Worm (Caenorhabditis elegans) whole organism, late embryonic: ENCODE results near the gene com-1.
A peak's percentile ranks its signal among the peaks of the same experiment; 100 is the strongest.

Source experiments
- C08G9.2 ChIP-seq: sonication (generic microtip); optimal IDR thresholded peaks from 2 replicates; lab custom pipeline; 2016; ENCODE audit warnings: mild to moderate bottlenecking, missing genetic modification characterization, moderate library complexity, missing compliant biosample characterization
- F13H6.1 ChIP-seq: sonication (generic microtip); optimal IDR thresholded peaks from 2 replicates; lab custom pipeline; 2016; ENCODE audit warnings: missing genetic modification characterization, missing compliant biosample characterization
- T23F11.4 ChIP-seq: fragments of 200-800 bp; sonication (Bioruptor generic); optimal IDR thresholded peaks from 2 replicates; lab custom pipeline; 2018; ENCODE audit warnings: mild to moderate bottlenecking, missing genetic modification characterization, missing compliant biosample characterization
- ceh-14 ChIP-seq: sonication (generic microtip); optimal IDR thresholded peaks from 2 replicates; lab custom pipeline; 2016; ENCODE audit warnings: missing genotype, missing genetic modification characterization, missing compliant biosample characterization
- ceh-18 ChIP-seq: sonication (generic microtip); optimal IDR thresholded peaks from 2 replicates; lab custom pipeline; 2016; ENCODE audit warnings: missing genetic modification characterization, missing compliant biosample characterization
- ceh-19 ChIP-seq: fragments of 200-800 bp; sonication (Bioruptor generic); optimal IDR thresholded peaks from 2 replicates; lab custom pipeline; 2018; ENCODE audit warnings: mild to moderate bottlenecking, missing genetic modification characterization, missing compliant biosample characterization
- ceh-2 ChIP-seq: sonication (generic microtip); optimal IDR thresholded peaks from 2 replicates; lab custom pipeline; 2016; ENCODE audit warnings: missing genotype, missing genetic modification characterization, missing compliant biosample characterization
- ceh-30 ChIP-seq: fragments of 150-350 bp; optimal IDR thresholded peaks from 2 replicates; lab custom pipeline; 2014; ENCODE audit warnings: missing biosample characterization, missing genetic modification characterization
- ceh-31 ChIP-seq: sonication (generic microtip); optimal IDR thresholded peaks from 2 replicates; lab custom pipeline; 2016; ENCODE audit warnings: missing genetic modification characterization, missing compliant biosample characterization
- ceh-34 ChIP-seq: sonication (generic microtip); optimal IDR thresholded peaks from 2 replicates; lab custom pipeline; 2016; ENCODE audit warnings: mild to moderate bottlenecking, missing genetic modification characterization, missing compliant biosample characterization
- ceh-48 ChIP-seq: sonication (generic microtip); optimal IDR thresholded peaks from 2 replicates; lab custom pipeline; 2016; ENCODE audit warnings: missing genetic modification characterization, inconsistent platforms, missing compliant biosample characterization
- ceh-6 ChIP-seq: fragments of 200-800 bp; sonication (Bioruptor generic); optimal IDR thresholded peaks from 2 replicates; lab custom pipeline; 2018; ENCODE audit warnings: mild to moderate bottlenecking, missing genetic modification characterization, missing compliant biosample characterization
- che-1 ChIP-seq: sonication (generic microtip); optimal IDR thresholded peaks from 2 replicates; lab custom pipeline; 2016; ENCODE audit warnings: mild to moderate bottlenecking, missing genetic modification characterization, missing compliant biosample characterization
- dmd-4 ChIP-seq: sonication (generic microtip); optimal IDR thresholded peaks from 2 replicates; lab custom pipeline; 2016; ENCODE audit warnings: borderline replicate concordance, missing genetic modification characterization, missing compliant biosample characterization
- dve-1 ChIP-seq: sonication (generic microtip); optimal IDR thresholded peaks from 2 replicates; lab custom pipeline; 2017; ENCODE audit warnings: antibody characterized with exemption, mild to moderate bottlenecking, missing genetic modification characterization, missing compliant biosample characterization
- elt-4 ChIP-seq: sonication (generic microtip); optimal IDR thresholded peaks from 2 replicates; lab custom pipeline; 2016; ENCODE audit warnings: missing genetic modification characterization, missing compliant biosample characterization
- fax-1 ChIP-seq: sonication (generic microtip); optimal IDR thresholded peaks from 2 replicates; lab custom pipeline; 2016; ENCODE audit warnings: missing genotype, missing genetic modification characterization, missing compliant biosample characterization
- fkh-10 ChIP-seq: fragments of 150-350 bp; optimal IDR thresholded peaks from 2 replicates; lab custom pipeline; 2014; ENCODE audit warnings: missing biosample characterization, missing genetic modification reagents, missing genetic modification characterization
- fkh-6 ChIP-seq: sonication (generic microtip); optimal IDR thresholded peaks from 2 replicates; lab custom pipeline; 2016; ENCODE audit warnings: missing genetic modification characterization, missing compliant biosample characterization
- gmeb-2 ChIP-seq: sonication (generic microtip); optimal IDR thresholded peaks from 2 replicates; lab custom pipeline; 2016; ENCODE audit warnings: missing genetic modification characterization, inconsistent platforms, missing compliant biosample characterization
- hlh-15 ChIP-seq: sonication (generic microtip); optimal IDR thresholded peaks from 2 replicates; lab custom pipeline; 2016; ENCODE audit warnings: missing genetic modification characterization, missing compliant biosample characterization
- hlh-8 ChIP-seq: sonication (generic microtip); optimal IDR thresholded peaks from 2 replicates; lab custom pipeline; 2016; ENCODE audit warnings: missing genotype, missing genetic modification characterization, missing compliant biosample characterization
- lin-11 ChIP-seq: fragments of 200-800 bp; sonication (Bioruptor generic); optimal IDR thresholded peaks from 2 replicates; lab custom pipeline; 2018; ENCODE audit warnings: mild to moderate bottlenecking, missing genetic modification characterization, missing compliant biosample characterization
- mec-3 ChIP-seq: sonication (generic microtip); optimal IDR thresholded peaks from 2 replicates; lab custom pipeline; 2016; ENCODE audit warnings: borderline replicate concordance, missing genetic modification characterization, missing compliant biosample characterization
- nfya-1 ChIP-seq: sonication (generic microtip); optimal IDR thresholded peaks from 2 replicates; lab custom pipeline; 2017; ENCODE audit warnings: missing genetic modification characterization, mild to moderate bottlenecking, missing compliant biosample characterization, antibody characterized with exemption, moderate library complexity
- odd-2 ChIP-seq: sonication (generic microtip); optimal IDR thresholded peaks from 2 replicates; lab custom pipeline; 2017; ENCODE audit warnings: antibody characterized with exemption, mild to moderate bottlenecking, missing genetic modification characterization, missing compliant biosample characterization
- pat-9 ChIP-seq: fragments of 200-800 bp; sonication (Bioruptor generic); optimal IDR thresholded peaks from 2 replicates; lab custom pipeline; 2018; ENCODE audit warnings: mild to moderate bottlenecking, missing genetic modification characterization, moderate library complexity, missing compliant biosample characterization
- pha-4 ChIP-seq: fragments of 150-350 bp; optimal IDR thresholded peaks from 2 replicates; lab custom pipeline; 2018; ENCODE audit warnings: missing biosample characterization, missing genetic modification reagents, missing genetic modification characterization
- ref-2 ChIP-seq: sonication (generic microtip); optimal IDR thresholded peaks from 2 replicates; lab custom pipeline; 2016; ENCODE audit warnings: missing genetic modification characterization, missing compliant biosample characterization
- rnt-1 ChIP-seq: sonication (generic microtip); optimal IDR thresholded peaks from 2 replicates; lab custom pipeline; 2016; ENCODE audit warnings: missing genetic modification characterization, missing compliant biosample characterization
- sdc-2 ChIP-seq: sonication (generic microtip); optimal IDR thresholded peaks from 2 replicates; lab custom pipeline; 2016; ENCODE audit warnings: missing genotype, missing genetic modification characterization, missing compliant biosample characterization
- sox-2 ChIP-seq: fragments of 200-800 bp; sonication (Bioruptor generic); IDR thresholded peaks from 2 replicates; pipeline ENCODE4 v1.3.6; 2022; ENCODE audit warnings: missing genetic modification reagents, missing genetic modification characterization, missing compliant biosample characterization
- tbx-2 ChIP-seq: sonication (generic microtip); optimal IDR thresholded peaks from 2 replicates; lab custom pipeline; 2016; ENCODE audit warnings: missing genetic modification characterization, missing compliant biosample characterization
- unc-42 ChIP-seq: sonication (generic microtip); optimal IDR thresholded peaks from 2 replicates; lab custom pipeline; 2016; ENCODE audit warnings: missing genotype, missing genetic modification characterization, missing compliant biosample characterization
- unc-55 ChIP-seq: sonication (generic microtip); optimal IDR thresholded peaks from 2 replicates; lab custom pipeline; 2017; ENCODE audit warnings: missing biosample characterization, missing genetic modification reagents, missing genetic modification characterization

Gene com-1

ce11 chrIII:10904320-10904961, 8.3 kb downstream of the com-1 start:
- TF ChIP-seq unc-42 (tag; lab: Kevin White, UChicago): no peak
- no peak for TF ChIP-seq T23F11.4 (GFP tag; lab: Kevin White, UChicago)
- TF ChIP-seq dve-1 (tag; lab: Kevin White, UChicago): no peak
- TF ChIP-seq ref-2 (tag; lab: Kevin White, UChicago): no peak
- TF ChIP-seq fkh-6 (tag; lab: Kevin White, UChicago): no peak
- TF ChIP-seq rnt-1 (tag; lab: Kevin White, UChicago): no peak
- TF ChIP-seq sox-2: no peak
- no peak for TF ChIP-seq fkh-10 (GFP tag; lab: Kevin White, UChicago)

ce11 chrIII:10905112-10905511, 8.9 kb downstream of the com-1 start:
- peak; percentile 45 for TF ChIP-seq ceh-31 (tag; lab: Kevin White, UChicago)
- peak; percentile 26 for TF ChIP-seq ceh-14 (tag; lab: Kevin White, UChicago)
- TF ChIP-seq sox-2: no peak
- peak; percentile 35 for TF ChIP-seq nfya-1 (tag; lab: Kevin White, UChicago)
- TF ChIP-seq lin-11 (tag; lab: Kevin White, UChicago): no peak
- no peak for TF ChIP-seq F13H6.1
- TF ChIP-seq unc-42 (tag; lab: Kevin White, UChicago): peak; percentile 68
- peak; percentile 96 for TF ChIP-seq unc-55 (GFP tag; lab: Kevin White, UChicago)

ce11 chrIII:10906325-10906724, 10.2 kb downstream of the com-1 start:
- peak; percentile 9 for TF ChIP-seq tbx-2 (tag; lab: Kevin White, UChicago)
- TF ChIP-seq ceh-48 (tag; lab: Kevin White, UChicago): peak; percentile 27
- no peak for TF ChIP-seq fax-1 (tag; lab: Kevin White, UChicago)
- peak; percentile 87 for TF ChIP-seq ceh-34 (tag; lab: Kevin White, UChicago)
- no peak for TF ChIP-seq C08G9.2 (tag; lab: Kevin White, UChicago)
- peak; percentile 15 for TF ChIP-seq che-1

- TF ChIP-seq hlh-8 (tag; lab: Kevin White, UChicago) (no peak), ceh-2 (tag; lab: Kevin White, UChicago) (no peak), fkh-6 (tag; lab: Kevin White, UChicago) (no peak), ceh-19 (GFP tag; lab: Kevin White, UChicago) (no peak), hlh-15 (tag; lab: Kevin White, UChicago) (no peak), sox-2 (no peak), elt-4 (tag; lab: Kevin White, UChicago) (no peak), che-1 (no peak), pha-4 (no peak), dmd-4 (tag; lab: Kevin White, UChicago) (no peak), ceh-6 (GFP tag; lab: Kevin White, UChicago) (no peak), gmeb-2 (tag; lab: Kevin White, UChicago) (no peak), ceh-30 (tag; lab: Kevin White, UChicago) (no peak), odd-2 (tag; lab: Kevin White, UChicago) (no peak), mec-3 (no peak), C08G9.2 (tag; lab: Kevin White, UChicago) (no peak), pat-9 (tag; lab: Kevin White, UChicago) (no peak), ceh-18 (tag; lab: Kevin White, UChicago) (no peak), sdc-2 (tag; lab: Kevin White, UChicago) (no peak)
Observed at ce11 chrIII:10907678-10908217, 11.6 kb downstream of the com-1 start.
